Worm (Caenorhabditis elegans) whole organism, L1 larva: Measurements from ENCODE around the gene B0228.9.

Source experiments
- C04F5.9 ChIP-seq: sonication (generic microtip); optimal IDR thresholded peaks from 2 replicates; lab custom pipeline; 2016; ENCODE audit warnings: missing genetic modification characterization, missing compliant biosample characterization
- C16A3.4 ChIP-seq: fragments of 150-350 bp; optimal IDR thresholded peaks from 2 replicates; lab custom pipeline; 2014; ENCODE audit warnings: missing biosample characterization, missing genetic modification characterization
- F16B12.6 ChIP-seq: fragments of 150-350 bp; optimal IDR thresholded peaks from 2 replicates; lab custom pipeline; 2014; ENCODE audit warnings: missing biosample characterization, missing genetic modification characterization
- Y116A8C.19 ChIP-seq: sonication (generic microtip); optimal IDR thresholded peaks from 2 replicates; lab custom pipeline; 2016; ENCODE audit warnings: missing compliant biosample characterization, missing genetic modification characterization, borderline replicate concordance
- alr-1 ChIP-seq: fragments of 200-800 bp; sonication (Bioruptor generic); optimal IDR thresholded peaks from 2 replicates; lab custom pipeline; 2018; ENCODE audit warnings: borderline replicate concordance, mild to moderate bottlenecking, missing genetic modification characterization, missing compliant biosample characterization
- ama-1 ChIP-seq: fragments of 150-350 bp; optimal IDR thresholded peaks from 2 replicates; lab custom pipeline; 2014
- blmp-1 ChIP-seq: fragments of 150-350 bp; optimal IDR thresholded peaks from 2 replicates; lab custom pipeline; 2014; ENCODE audit warnings: missing biosample characterization, missing genetic modification characterization
- ceh-63 ChIP-seq: fragments of 200-800 bp; sonication (Bioruptor generic); optimal IDR thresholded peaks from 2 replicates; lab custom pipeline; 2018; ENCODE audit warnings: mild to moderate bottlenecking, missing genetic modification characterization, missing compliant biosample characterization
- ceh-8 ChIP-seq: fragments of 200-800 bp; sonication (Bioruptor generic); optimal IDR thresholded peaks from 2 replicates; lab custom pipeline; 2018; ENCODE audit warnings: mild to moderate bottlenecking, missing genetic modification characterization, moderate library complexity, missing compliant biosample characterization
- ceh-82 ChIP-seq, 3 experiments: fragments of 150-350 bp in 1 of 3; sonication (generic microtip) in 2 of 3; optimal IDR thresholded peaks; 2 replicates each; lab custom pipeline; 2014 to 2017; ENCODE audit warnings: missing biosample characterization in 3 of 3, missing genetic modification characterization in 3 of 3
- ceh-88 ChIP-seq: fragments of 200-800 bp; sonication (Bioruptor generic); IDR thresholded peaks from 2 replicates; pipeline ENCODE4 v1.3.6; 2022; ENCODE audit warnings: missing genetic modification characterization, missing compliant biosample characterization
- efl-1 ChIP-seq, 4 experiments: fragments of 150-350 bp; optimal IDR thresholded peaks in 3 of 4; peaks in 1 of 4; 1 replicate in 1 of 4; 2 replicates in 3 of 4; lab custom pipeline; 2014; ENCODE audit warnings: missing biosample characterization in 2 of 4, missing genetic modification characterization in 2 of 4, missing genetic modification reagents in 2 of 4
- egl-13 ChIP-seq: sonication (generic microtip); optimal IDR thresholded peaks from 2 replicates; lab custom pipeline; 2016; ENCODE audit warnings: missing genotype, missing genetic modification reagents, missing genetic modification characterization, missing compliant biosample characterization
- elt-2 ChIP-seq: sonication (generic microtip); optimal IDR thresholded peaks from 2 replicates; lab custom pipeline; 2016; ENCODE audit warnings: missing genetic modification characterization, mild to moderate bottlenecking, inconsistent platforms, missing compliant biosample characterization, missing genetic modification reagents
- ets-5 ChIP-seq: fragments of 200-800 bp; sonication (Bioruptor generic); IDR thresholded peaks from 2 replicates; pipeline ENCODE4 v1.3.6; 2022; ENCODE audit warnings: missing genetic modification characterization, missing compliant biosample characterization
- fkh-10 ChIP-seq: sonication (generic microtip); optimal IDR thresholded peaks from 2 replicates; lab custom pipeline; 2017; ENCODE audit warnings: missing biosample characterization, missing genetic modification reagents, missing genetic modification characterization
- fkh-8 ChIP-seq: sonication (generic microtip); optimal IDR thresholded peaks from 2 replicates; lab custom pipeline; 2016; ENCODE audit warnings: mild to moderate bottlenecking, missing genetic modification characterization, missing compliant biosample characterization
- hpl-2 ChIP-seq: fragments of 150-350 bp; optimal IDR thresholded peaks from 2 replicates; lab custom pipeline; 2014; ENCODE audit warnings: missing biosample characterization, missing genetic modification reagents, missing genetic modification characterization
- jun-1 ChIP-seq: fragments of 150-350 bp; optimal IDR thresholded peaks from 2 replicates; lab custom pipeline; 2014; ENCODE audit warnings: missing biosample characterization, missing genetic modification reagents, missing genetic modification characterization
- lin-14 ChIP-seq: fragments of 200-800 bp; sonication (Bioruptor generic); optimal IDR thresholded peaks from 2 replicates; lab custom pipeline; 2018; ENCODE audit warnings: mild to moderate bottlenecking, missing genetic modification characterization, moderate library complexity, missing compliant biosample characterization
- lin-15B ChIP-seq: fragments of 150-350 bp; sonication (generic microtip); optimal IDR thresholded peaks from 3 replicates; lab custom pipeline; 2014; ENCODE audit warnings: missing biosample characterization, missing genetic modification characterization
- lin-35 ChIP-seq, 2 experiments: fragments of 150-350 bp; optimal IDR thresholded peaks; 2 replicates each; lab custom pipeline; 2014; ENCODE audit warnings: missing biosample characterization in 2 of 2, missing genetic modification characterization in 2 of 2, missing genetic modification reagents in 2 of 2
- lir-3 ChIP-seq: sonication (generic microtip); optimal IDR thresholded peaks from 2 replicates; lab custom pipeline; 2016; ENCODE audit warnings: mild to moderate bottlenecking, missing genetic modification characterization, moderate library complexity, missing compliant biosample characterization; ENCODE audit not compliant: poor library complexity
- lsy-2 ChIP-seq, 2 experiments: fragments of 150-350 bp; optimal IDR thresholded peaks; 2 replicates each; lab custom pipeline; 2014; ENCODE audit warnings: missing biosample characterization in 2 of 2, missing genetic modification characterization in 2 of 2
- mab-9 ChIP-seq: fragments of 200-800 bp; sonication (Bioruptor generic); IDR thresholded peaks from 2 replicates; pipeline ENCODE4 v1.3.6; 2022; ENCODE audit warnings: missing genetic modification reagents, missing genetic modification characterization, missing compliant biosample characterization
- mdl-1 ChIP-seq, 2 experiments: fragments of 150-350 bp; optimal IDR thresholded peaks; 2 replicates each; lab custom pipeline; 2014 to 2017; ENCODE audit warnings: missing biosample characterization in 2 of 2, missing genetic modification characterization in 2 of 2, inconsistent platforms in 1 of 2
- nhr-11 ChIP-seq: fragments of 150-350 bp; optimal IDR thresholded peaks from 2 replicates; lab custom pipeline; 2014; ENCODE audit warnings: missing biosample characterization, missing genetic modification characterization
- nhr-19 ChIP-seq: fragments of 200-800 bp; sonication (Bioruptor generic); conservative IDR thresholded peaks from 2 replicates; pipeline ENCODE4 v1.3.6; 2022; ENCODE audit warnings: missing genetic modification characterization, missing compliant biosample characterization
- nhr-237 ChIP-seq: fragments of 150-350 bp; optimal IDR thresholded peaks from 2 replicates; lab custom pipeline; 2014; ENCODE audit warnings: missing biosample characterization, missing genetic modification characterization
- nhr-71 ChIP-seq: sonication (generic microtip); optimal IDR thresholded peaks from 2 replicates; lab custom pipeline; 2016; ENCODE audit warnings: mild to moderate bottlenecking, missing genetic modification characterization, moderate library complexity, missing compliant biosample characterization
- nhr-76 ChIP-seq: sonication (generic microtip); optimal IDR thresholded peaks from 2 replicates; lab custom pipeline; 2017; ENCODE audit warnings: missing biosample characterization, missing genetic modification characterization
- nhr-77 ChIP-seq: fragments of 150-350 bp; optimal IDR thresholded peaks from 2 replicates; lab custom pipeline; 2014; ENCODE audit warnings: missing biosample characterization, missing genetic modification characterization
- nhr-84 ChIP-seq: sonication (generic microtip); optimal IDR thresholded peaks from 2 replicates; lab custom pipeline; 2017; ENCODE audit warnings: missing biosample characterization, missing genetic modification characterization
- nhr-85 ChIP-seq: sonication (generic microtip); peaks from one replicate; lab custom pipeline; 2016; ENCODE audit warnings: missing genetic modification characterization, inconsistent platforms, missing compliant biosample characterization
- pqm-1 ChIP-seq: sonication (generic microtip); optimal IDR thresholded peaks from 3 replicates; lab custom pipeline; 2017; ENCODE audit warnings: missing biosample characterization, missing genetic modification characterization
- skn-1 ChIP-seq: fragments of 150-350 bp; optimal IDR thresholded peaks from 2 replicates; lab custom pipeline; 2014; ENCODE audit warnings: missing biosample characterization, missing genetic modification characterization
- snpc-4 ChIP-seq: fragments of 150-350 bp; optimal IDR thresholded peaks from 2 replicates; lab custom pipeline; 2014; ENCODE audit warnings: missing biosample characterization, missing genetic modification characterization
- snu-23 ChIP-seq: sonication (generic microtip); optimal IDR thresholded peaks from 2 replicates; lab custom pipeline; 2016; ENCODE audit warnings: missing genetic modification characterization, missing compliant biosample characterization
- sup-37 ChIP-seq: fragments of 200-800 bp; sonication (Bioruptor generic); optimal IDR thresholded peaks from 2 replicates; lab custom pipeline; 2018; ENCODE audit warnings: mild to moderate bottlenecking, missing genetic modification characterization, missing compliant biosample characterization
- tbx-2 ChIP-seq: sonication (generic microtip); optimal IDR thresholded peaks from 2 replicates; lab custom pipeline; 2016; ENCODE audit warnings: missing genetic modification characterization, missing compliant biosample characterization
- unc-30 ChIP-seq: sonication (generic microtip); optimal IDR thresholded peaks from 2 replicates; lab custom pipeline; 2017; ENCODE audit warnings: missing biosample characterization, missing genetic modification characterization
- zag-1 ChIP-seq: fragments of 150-350 bp; optimal IDR thresholded peaks from 2 replicates; lab custom pipeline; 2014; ENCODE audit warnings: missing biosample characterization, missing genetic modification characterization
- zip-4 ChIP-seq: fragments of 200-800 bp; sonication (Bioruptor generic); optimal IDR thresholded peaks from 2 replicates; lab custom pipeline; 2018; ENCODE audit warnings: mild to moderate bottlenecking, missing genetic modification characterization, moderate library complexity, missing compliant biosample characterization
- ztf-11 ChIP-seq, 2 experiments: sonication (generic microtip); optimal IDR thresholded peaks; 2 replicates each; lab custom pipeline; 2016 to 2017; ENCODE audit warnings: missing genetic modification characterization in 2 of 2, missing biosample characterization in 1 of 2, missing compliant biosample characterization in 1 of 2

B0228.9 gene

DNA sequence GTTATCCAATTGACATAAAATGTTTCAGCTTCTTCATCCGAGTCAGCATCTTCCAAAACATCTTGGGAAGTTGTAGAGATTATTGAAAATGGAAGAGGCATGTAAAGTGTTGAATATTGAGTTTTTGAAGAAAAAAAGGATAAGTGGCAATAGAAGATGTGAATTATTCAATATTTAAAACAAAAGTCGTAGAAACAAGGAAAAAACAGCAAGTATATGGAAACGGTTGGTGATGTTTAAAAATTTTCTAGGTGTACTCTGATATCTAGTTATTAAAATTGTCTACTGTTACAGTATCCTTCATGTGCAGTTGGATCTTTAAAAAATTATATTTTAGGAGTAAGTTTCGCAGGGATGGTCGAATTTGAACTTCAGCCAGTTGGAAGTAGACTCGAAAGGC is 8.4 kb upstream of the B0228.9 start, which contains the start of gene C06A8.8:
Gene C06A8.8, minus strand, starts transcription at position 101 of the 400 bp plus-strand sequence.
- TF ChIP-seq mdl-1 (tag; optimal IDR thresholded peaks at IDR 0.05; lab: Kevin White, UChicago) (no peak), sup-37 (GFP tag; lab: Kevin White, UChicago) (no peak), C04F5.9 (tag; lab: Kevin White, UChicago) (no peak), ama-1 (lab: Kevin White, UChicago) (no peak), nhr-71 (tag; lab: Kevin White, UChicago) (no peak), Y116A8C.19 (tag; lab: Kevin White, UChicago) (no peak), snpc-4 (tag; lab: Kevin White, UChicago) (no peak), zip-4 (GFP tag; lab: Kevin White, UChicago) (no peak)

DNA sequence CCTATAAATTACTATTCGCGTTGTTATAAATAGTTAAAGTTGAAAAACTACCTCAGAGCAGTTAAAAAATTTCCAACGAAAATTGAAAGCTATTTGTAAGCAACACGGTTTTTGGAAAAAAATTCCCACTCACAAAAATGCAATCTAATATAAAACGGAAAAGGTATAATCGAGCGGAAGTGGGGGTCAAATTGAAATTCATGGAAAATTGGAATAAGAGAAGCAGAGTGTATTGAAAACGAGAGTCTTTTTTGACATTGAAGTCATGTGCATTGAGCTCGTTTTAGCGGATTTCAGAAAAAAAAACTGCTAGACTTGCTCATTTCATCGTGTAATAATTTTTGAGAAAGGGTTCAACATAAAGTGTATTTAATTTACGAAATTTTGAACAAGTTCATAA is 6.8 kb upstream of the B0228.9 start:
- TF ChIP-seq C16A3.4 (tag; lab: Kevin White, UChicago): no peak
- TF ChIP-seq lin-14 (GFP tag; lab: Kevin White, UChicago): peak; percentile 31
- TF ChIP-seq mdl-1 (tag; optimal IDR thresholded peaks at IDR 0.05; lab: Kevin White, UChicago): no peak
- no peak for TF ChIP-seq nhr-77 (tag; lab: Kevin White, UChicago)
- TF ChIP-seq nhr-11 (tag; lab: Kevin White, UChicago): no peak
- TF ChIP-seq elt-2 (tag; lab: Kevin White, UChicago): no peak
- peak; percentile 65 for TF ChIP-seq fkh-8 (tag; lab: Kevin White, UChicago)
- no peak for TF ChIP-seq efl-1 (optimal IDR thresholded peaks at IDR 0.05; lab: Kevin White, UChicago)
- peak in 1 of 2 experiments; percentile 49 for TF ChIP-seq efl-1 (GFP tag; optimal IDR thresholded peaks at IDR 0.05 in 1 of 2; lab: Kevin White, UChicago)
- TF ChIP-seq, all 84 proteins: peak for 3

DNA sequence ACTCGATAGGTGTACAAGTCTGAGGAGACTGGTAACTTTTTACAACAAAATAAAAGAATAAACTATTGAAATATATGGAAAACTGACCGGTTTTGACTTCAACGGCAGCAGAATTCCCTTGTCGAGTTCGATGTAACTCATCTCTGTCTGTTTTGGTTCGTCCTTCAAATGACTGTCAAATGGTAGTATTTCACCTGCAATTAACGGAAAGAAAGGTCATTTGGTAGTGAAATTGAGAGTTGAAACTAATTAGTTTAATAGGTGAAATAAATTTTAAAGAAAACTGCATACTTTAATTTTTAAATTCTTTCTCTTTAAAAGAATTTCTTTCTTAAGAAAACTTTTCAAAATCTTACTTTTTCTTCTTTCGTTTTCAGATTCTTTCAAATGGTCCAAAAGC is 5.8 kb upstream of the B0228.9 start:
- TF ChIP-seq hpl-2 (GFP tag; lab: Kevin White, UChicago) (no peak), zip-4 (GFP tag; lab: Kevin White, UChicago) (no peak), snu-23 (no peak), ceh-88 (GFP tag; lab: Robert Waterston, UW) (no peak), skn-1 (tag; lab: Kevin White, UChicago) (no peak), lin-15B (tag; lab: Kevin White, UChicago) (no peak), blmp-1 (peak; percentile 56), nhr-85 (tag; lab: Kevin White, UChicago) (peak; percentile 59), pqm-1 (tag; lab: Kevin White, UChicago) (no peak), C16A3.4 (tag; lab: Kevin White, UChicago) (no peak), sup-37 (GFP tag; lab: Kevin White, UChicago) (no peak), lsy-2 (tag; optimal IDR thresholded peaks at IDR 0.05; lab: Kevin White, UChicago) (no peak)
- TF ChIP-seq, all 84 proteins: peak for 2

DNA sequence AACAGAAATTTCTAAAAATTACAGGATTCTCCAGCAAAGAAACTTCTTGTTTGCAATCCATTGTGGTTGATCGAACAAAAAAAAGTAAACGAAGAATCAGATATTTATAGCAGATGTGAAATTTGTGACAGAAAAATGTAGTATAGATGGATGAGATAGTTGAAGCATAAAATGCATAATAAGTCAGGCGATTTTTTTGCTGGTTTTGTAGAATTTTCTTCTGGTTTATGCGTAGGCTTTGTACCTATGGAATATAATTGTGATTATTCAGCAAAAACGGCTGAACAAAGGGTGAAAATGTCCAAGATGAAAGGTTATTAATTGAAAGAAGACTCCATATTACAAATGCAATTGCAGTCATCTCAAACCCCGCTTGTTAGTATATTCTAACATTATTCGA is 2.0 kb upstream of the B0228.9 start, which contains the start of gene srh-39:
Gene srh-39, minus strand, starts transcription at position 101 of the 400 bp plus-strand sequence.
- TF ChIP-seq mab-9 (GFP tag; lab: Robert Waterston, UW): no peak
- TF ChIP-seq ceh-82 (tag; optimal IDR thresholded peaks at IDR 0.05; lab: Kevin White, UChicago): no peak
- no peak for TF ChIP-seq zag-1 (tag; lab: Kevin White, UChicago)
- TF ChIP-seq lin-35 (GFP tag; optimal IDR thresholded peaks at IDR 0.05; lab: Kevin White, UChicago): no peak
- TF ChIP-seq ets-5 (GFP tag; lab: Robert Waterston, UW): no peak
- no peak for TF ChIP-seq nhr-76
- TF ChIP-seq skn-1 (tag; lab: Kevin White, UChicago): no peak
- no peak for TF ChIP-seq pqm-1 (tag; lab: Kevin White, UChicago)
- TF ChIP-seq nhr-19 (GFP tag; lab: Robert Waterston, UW): no peak

DNA sequence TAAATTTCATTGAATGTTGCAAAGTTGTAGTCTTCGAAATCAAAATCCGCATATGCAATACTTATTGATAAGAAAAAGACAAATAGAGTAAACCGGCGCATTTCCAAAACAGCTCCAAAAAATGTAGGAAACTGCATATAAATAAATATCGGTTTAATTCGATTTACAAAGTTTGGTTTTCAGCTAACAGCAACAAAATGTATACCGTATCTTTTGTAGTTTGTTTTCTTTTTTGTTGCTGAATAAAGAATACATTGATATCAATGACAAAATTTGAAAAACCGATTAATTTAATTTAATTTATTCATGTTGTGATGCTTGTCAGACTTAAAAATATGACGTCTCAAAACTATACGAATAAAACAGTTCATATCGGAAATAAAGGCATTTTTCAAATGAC is 2.0 kb downstream of the B0228.9 start, which contains the start of gene B0228.8:
Gene B0228.8, minus strand, starts transcription at position 101 of the 400 bp plus-strand sequence.
- no peak for TF ChIP-seq tbx-2
- no peak for TF ChIP-seq alr-1 (tag; lab: Kevin White, UChicago)
- no peak for TF ChIP-seq nhr-237 (tag; lab: Kevin White, UChicago)
- no peak for TF ChIP-seq nhr-84 (tag; lab: Kevin White, UChicago)
- TF ChIP-seq ceh-63 (GFP tag; lab: Kevin White, UChicago): no peak
- no peak for TF ChIP-seq mdl-1 (tag; optimal IDR thresholded peaks at IDR 0.05; lab: Kevin White, UChicago)
- no peak for TF ChIP-seq zag-1 (tag; lab: Kevin White, UChicago)
- TF ChIP-seq jun-1 (tag; lab: Kevin White, UChicago): no peak
- no peak for TF ChIP-seq nhr-11 (tag; lab: Kevin White, UChicago)
- TF ChIP-seq ceh-8: no peak
- no peak for TF ChIP-seq lir-3 (tag; lab: Kevin White, UChicago)
- no peak for TF ChIP-seq F16B12.6 (tag; lab: Kevin White, UChicago)
- no peak for TF ChIP-seq egl-13 (tag; lab: Kevin White, UChicago)
- no peak for TF ChIP-seq sup-37 (GFP tag; lab: Kevin White, UChicago)
- TF ChIP-seq fkh-10 (GFP tag; lab: Kevin White, UChicago): no peak
- TF ChIP-seq unc-30 (tag; lab: Kevin White, UChicago): no peak
- no peak for TF ChIP-seq ceh-82 (tag; optimal IDR thresholded peaks at IDR 0.05; lab: Kevin White, UChicago)
- no peak for TF ChIP-seq ztf-11 (tag; optimal IDR thresholded peaks at IDR 0.05; lab: Kevin White, UChicago)
- no peak for TF ChIP-seq ets-5 (GFP tag; lab: Robert Waterston, UW)
